Worm (Caenorhabditis elegans): ENCODE data around the gene C06E8.5.

C06E8.5 gene

DNA sequence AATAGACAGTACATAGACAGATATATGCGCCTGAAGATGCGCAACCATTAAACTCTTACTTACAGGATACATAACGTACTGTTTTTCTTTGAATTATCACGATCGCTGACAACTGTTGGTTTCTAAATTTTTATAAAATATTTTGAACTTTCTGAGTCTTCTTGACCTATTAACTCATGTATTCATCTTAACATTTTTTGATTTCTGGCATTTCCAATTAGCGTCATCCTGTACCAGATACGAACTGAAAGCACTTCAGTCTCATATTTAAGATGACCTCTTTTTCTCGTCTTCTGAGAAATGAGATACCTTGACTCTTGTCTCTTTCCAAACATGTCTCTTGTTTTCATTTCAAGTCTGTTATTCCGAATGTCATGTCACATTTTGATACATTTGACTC is 8.5 kb upstream of the C06E8.5 start:
- no peak for TF ChIP-seq nhr-12 (tag; optimal IDR thresholded peaks at IDR 0.05)
- TF ChIP-seq ceh-39 (tag; optimal IDR thresholded peaks at IDR 0.05): no peak
- TF ChIP-seq lin-13 (tag; optimal IDR thresholded peaks at IDR 0.05): no peak
- TF ChIP-seq pha-4 (tag; optimal IDR thresholded peaks at IDR 0.05): no peak
- TF ChIP-seq mep-1 (tag; optimal IDR thresholded peaks at IDR 0.05): no peak
- no peak for TF ChIP-seq nhr-76 (tag; optimal IDR thresholded peaks at IDR 0.05)
- no peak for TF ChIP-seq flh-1 (GFP tag; optimal IDR thresholded peaks at IDR 0.05)
- no peak for TF ChIP-seq nhr-2 (tag; optimal IDR thresholded peaks at IDR 0.05)
- no peak for TF ChIP-seq blmp-1 (tag; optimal IDR thresholded peaks at IDR 0.05)
- TF ChIP-seq hlh-1 (tag; optimal IDR thresholded peaks at IDR 0.05): no peak
- TF ChIP-seq elt-1 (tag; optimal IDR thresholded peaks at IDR 0.05; ENCODE audit: borderline replicate concordance, insufficient read depth): no peak
- no peak for TF ChIP-seq bed-3 (GFP tag; optimal IDR thresholded peaks at IDR 0.05)
- no peak for TF ChIP-seq cnd-1 (tag; optimal IDR thresholded peaks at IDR 0.05)
- TF ChIP-seq ham-2 (GFP tag; optimal IDR thresholded peaks at IDR 0.05): no peak

DNA sequence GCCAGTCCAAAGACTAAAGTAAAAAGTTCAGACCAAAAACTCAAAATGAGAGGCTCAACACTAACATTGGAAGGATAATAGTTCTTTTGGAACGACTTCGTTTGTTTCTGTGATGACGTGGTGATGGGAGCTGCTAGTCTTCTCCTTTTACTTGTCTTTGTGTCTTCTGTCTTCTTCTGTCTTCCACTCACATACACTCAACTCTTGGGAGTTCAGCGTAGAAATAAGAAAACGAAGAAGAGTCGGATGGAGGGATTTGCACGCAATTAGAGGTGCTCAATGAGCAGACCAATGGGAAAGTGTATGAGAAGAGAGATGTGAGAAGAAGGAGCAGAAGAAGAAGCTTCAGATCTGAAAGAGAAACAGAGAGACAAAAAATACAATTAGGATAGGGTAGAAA is 6.8 kb upstream of the C06E8.5 start:
- peak; percentile 33 for TF ChIP-seq ces-1 (GFP tag; optimal IDR thresholded peaks at IDR 0.05)
- TF ChIP-seq drap-1 (GFP tag; optimal IDR thresholded peaks at IDR 0.05): no peak

ce11 chrIII:7008836-7009235 is 3.6 kb upstream of the C06E8.5 start, which contains the start of gene lgc-38:
TSS of gene lgc-38 (plus strand) at chrIII:7009136.
- TF ChIP-seq flh-1 (GFP tag; optimal IDR thresholded peaks at IDR 0.05) (no peak), elt-1 (tag; optimal IDR thresholded peaks at IDR 0.05; ENCODE audit: borderline replicate concordance, insufficient read depth) (no peak), cnd-1 (tag; optimal IDR thresholded peaks at IDR 0.05) (no peak), lin-32 (GFP tag; optimal IDR thresholded peaks at IDR 0.05) (no peak), snpc-4 (tag; optimal IDR thresholded peaks at IDR 0.05) (no peak), bed-3 (GFP tag; optimal IDR thresholded peaks at IDR 0.05) (no peak), pha-4 (tag; optimal IDR thresholded peaks at IDR 0.05) (no peak), ham-2 (GFP tag; optimal IDR thresholded peaks at IDR 0.05) (no peak), lsy-2 (tag; optimal IDR thresholded peaks at IDR 0.05) (no peak), tbx-8 (GFP tag; optimal IDR thresholded peaks at IDR 0.05) (no peak), M03D4.4 (tag; optimal IDR thresholded peaks at IDR 0.05) (no peak), nhr-2 (tag; optimal IDR thresholded peaks at IDR 0.05) (no peak)

DNA sequence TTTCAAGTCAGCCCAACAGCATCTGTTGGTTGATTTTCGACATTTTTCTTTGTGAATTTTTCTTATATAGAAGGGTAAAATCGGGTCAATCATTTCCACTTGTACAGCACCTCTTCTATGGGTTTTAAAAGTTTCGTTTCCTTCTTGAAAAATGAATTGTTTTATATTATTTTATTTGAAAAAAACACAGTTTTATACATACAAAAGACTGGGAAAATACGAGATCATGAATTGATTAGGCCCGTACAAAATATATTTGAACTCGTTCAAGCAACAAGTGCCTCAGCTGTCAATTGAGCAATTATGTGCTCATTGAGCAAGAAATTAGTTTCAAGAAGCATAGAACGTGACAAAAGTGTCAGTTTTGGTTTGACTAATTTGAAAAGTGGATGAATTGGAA is 3.1 kb downstream of the C06E8.5 start:
- TF ChIP-seq unc-120 (tag; optimal IDR thresholded peaks at IDR 0.05; ENCODE audit: poor library complexity, severe bottlenecking) (no peak), elt-1 (tag; optimal IDR thresholded peaks at IDR 0.05; ENCODE audit: borderline replicate concordance, insufficient read depth) (no peak), ztf-11 (tag; optimal IDR thresholded peaks at IDR 0.05) (no peak), hlh-1 (tag; optimal IDR thresholded peaks at IDR 0.05) (no peak), unc-62 (GFP tag; optimal IDR thresholded peaks at IDR 0.05) (no peak)

- TF ChIP-seq tbx-8 (GFP tag; optimal IDR thresholded peaks at IDR 0.05) (no peak), mls-2 (tag; optimal IDR thresholded peaks at IDR 0.05) (no peak), M03D4.4 (tag; optimal IDR thresholded peaks at IDR 0.05) (no peak), ham-2 (GFP tag; optimal IDR thresholded peaks at IDR 0.05) (no peak), pha-4 (tag; optimal IDR thresholded peaks at IDR 0.05) (no peak), nhr-12 (tag; optimal IDR thresholded peaks at IDR 0.05) (no peak), elt-1 (tag; optimal IDR thresholded peaks at IDR 0.05; ENCODE audit: borderline replicate concordance, insufficient read depth) (no peak), lin-13 (tag; optimal IDR thresholded peaks at IDR 0.05) (no peak)
Observed at ce11 chrIII:6993179-6993578, 12.1 kb downstream of the C06E8.5 start.

ce11 chrIII:6992496-6992895 is 12.8 kb downstream of the C06E8.5 start:
- TF ChIP-seq tbx-8 (GFP tag; optimal IDR thresholded peaks at IDR 0.05) (no peak), nhr-12 (tag; optimal IDR thresholded peaks at IDR 0.05) (no peak), mls-2 (tag; optimal IDR thresholded peaks at IDR 0.05) (no peak), ham-2 (GFP tag; optimal IDR thresholded peaks at IDR 0.05) (no peak), hlh-1 (tag; optimal IDR thresholded peaks at IDR 0.05) (no peak), flh-1 (GFP tag; optimal IDR thresholded peaks at IDR 0.05) (no peak), unc-62 (GFP tag; optimal IDR thresholded peaks at IDR 0.05) (no peak), unc-120 (tag; optimal IDR thresholded peaks at IDR 0.05; ENCODE audit: poor library complexity, severe bottlenecking) (no peak), ceh-83 (GFP tag; optimal IDR thresholded peaks at IDR 0.05) (no peak), nhr-2 (tag; optimal IDR thresholded peaks at IDR 0.05) (no peak), elt-3 (tag; optimal IDR thresholded peaks at IDR 0.05) (no peak), zip-8 (tag; optimal IDR thresholded peaks at IDR 0.05) (no peak), ceh-43 (GFP tag; optimal IDR thresholded peaks at IDR 0.05) (no peak), nhr-76 (tag; optimal IDR thresholded peaks at IDR 0.05) (no peak), nhr-237 (tag; optimal IDR thresholded peaks at IDR 0.05) (no peak), ces-1 (GFP tag; optimal IDR thresholded peaks at IDR 0.05) (no peak), blmp-1 (tag; optimal IDR thresholded peaks at IDR 0.05) (no peak), sptf-1 (tag; optimal IDR thresholded peaks at IDR 0.05) (no peak), elt-1 (tag; optimal IDR thresholded peaks at IDR 0.05; ENCODE audit: borderline replicate concordance, insufficient read depth) (no peak)
